Fruit fly (Drosophila melanogaster) whole organism, adult: ENCODE measurements around the gene CG33725.
A peak's percentile ranks its signal among the peaks of the same experiment; 100 is the strongest.

Experiments used
- CG11617 ChIP-seq: fragments of 200-800 bp; sonication (Bioruptor generic); optimal IDR thresholded peaks from 2 replicates; lab custom pipeline; 2017; ENCODE audit warnings: mild to moderate bottlenecking, missing biosample characterization, missing genetic modification reagents, missing genetic modification characterization
- CG12768 ChIP-seq: fragments of 200-800 bp; sonication (Bioruptor generic); optimal IDR thresholded peaks from 2 replicates; lab custom pipeline; 2017; ENCODE audit warnings: missing biosample characterization, missing genetic modification characterization, mild to moderate bottlenecking, moderate library complexity, missing genetic modification reagents
- CG14711 ChIP-seq: fragments of 200-800 bp; sonication (Bioruptor generic); optimal IDR thresholded peaks from 2 replicates; lab custom pipeline; 2018; ENCODE audit warnings: missing biosample characterization, mild to moderate bottlenecking, missing genetic modification characterization, moderate library complexity
- CG1620 ChIP-seq: fragments of 200-800 bp; sonication (Bioruptor generic); optimal IDR thresholded peaks from 2 replicates; lab custom pipeline; 2016; ENCODE audit warnings: missing biosample characterization, missing genetic modification characterization
- CG33017 ChIP-seq: fragments of 200-800 bp; sonication (Bioruptor generic); optimal IDR thresholded peaks from 2 replicates; lab custom pipeline; 2018; ENCODE audit warnings: missing biosample characterization, mild to moderate bottlenecking, missing genetic modification characterization, moderate library complexity
- CG5204 ChIP-seq: fragments of 200-800 bp; sonication (Bioruptor generic); optimal IDR thresholded peaks from 2 replicates; lab custom pipeline; 2016; ENCODE audit warnings: missing biosample characterization, missing genetic modification characterization
- CG7045 ChIP-seq: fragments of 200-800 bp; sonication (Bioruptor generic); optimal IDR thresholded peaks from 2 replicates; lab custom pipeline; 2017; ENCODE audit warnings: missing biosample characterization, mild to moderate bottlenecking, missing genetic modification characterization
- CG7101 ChIP-seq: fragments of 200-800 bp; sonication (Bioruptor generic); optimal IDR thresholded peaks from 2 replicates; lab custom pipeline; 2018; ENCODE audit warnings: missing biosample characterization, mild to moderate bottlenecking, missing genetic modification characterization, moderate library complexity
- Clk ChIP-seq: fragments of 200-800 bp; sonication (Bioruptor generic); optimal IDR thresholded peaks from 2 replicates; lab custom pipeline; 2017; ENCODE audit warnings: missing biosample characterization, missing genetic modification characterization
- Crg-1 ChIP-seq: fragments of 200-800 bp; sonication (Bioruptor generic); optimal IDR thresholded peaks from 2 replicates; lab custom pipeline; 2016; ENCODE audit warnings: missing biosample characterization, missing genetic modification characterization
- Hr96 ChIP-seq: fragments of 200-800 bp; sonication (Bioruptor generic); optimal IDR thresholded peaks from 2 replicates; lab custom pipeline; 2016; ENCODE audit warnings: missing biosample characterization, missing genetic modification characterization
- Mnt ChIP-seq: fragments of 200-800 bp; sonication (Bioruptor generic); optimal IDR thresholded peaks from 2 replicates; lab custom pipeline; 2016; ENCODE audit warnings: missing biosample characterization, mild to moderate bottlenecking, missing genetic modification characterization
- bab1 ChIP-seq: fragments of 200-800 bp; sonication (Bioruptor generic); optimal IDR thresholded peaks from 3 replicates; lab custom pipeline; 2019; ENCODE audit warnings: missing biosample characterization, mild to moderate bottlenecking, missing genetic modification characterization, moderate library complexity
- cic ChIP-seq: fragments of 200-800 bp; sonication (Bioruptor generic); optimal IDR thresholded peaks from 2 replicates; lab custom pipeline; 2017; ENCODE audit warnings: missing biosample characterization, mild to moderate bottlenecking, missing genetic modification characterization, moderate library complexity
- cnc ChIP-seq, 2 experiments: fragments of >200 bp; optimal IDR thresholded peaks; 2 replicates each; lab custom pipeline; 2017
- kay ChIP-seq: fragments of 200-800 bp; sonication (Bioruptor generic); peaks from one replicate; lab custom pipeline; 2016; ENCODE audit warnings: missing biosample characterization, missing genetic modification characterization, borderline replicate concordance
- ovo ChIP-seq: fragments of 200-800 bp; sonication (Bioruptor generic); optimal IDR thresholded peaks from 2 replicates; lab custom pipeline; 2016; ENCODE audit warnings: missing biosample characterization, missing genetic modification characterization
- pad ChIP-seq: fragments of 200-800 bp; sonication (Bioruptor generic); optimal IDR thresholded peaks from 3 replicates; lab custom pipeline; 2017; ENCODE audit warnings: missing biosample characterization, missing genetic modification characterization, mild to moderate bottlenecking, moderate library complexity, missing genetic modification reagents
- tj ChIP-seq: fragments of 200-800 bp; sonication (Bioruptor generic); optimal IDR thresholded peaks from 3 replicates; lab custom pipeline; 2017; ENCODE audit warnings: missing biosample characterization, mild to moderate bottlenecking, missing genetic modification characterization, moderate library complexity
- toe ChIP-seq: fragments of 200-800 bp; sonication (Bioruptor generic); optimal IDR thresholded peaks from 2 replicates; lab custom pipeline; 2016; ENCODE audit warnings: missing biosample characterization, missing genetic modification characterization

The CG33725 gene

dm6 chr3L:12486175-12486574, 3.8 kb downstream of the CG33725 start:
- TF ChIP-seq CG33017, result no peak
- no peak for TF ChIP-seq Hr96
- no peak for TF ChIP-seq Crg-1 (GFP tag; lab: Kevin White, UChicago)
- TF ChIP-seq cic (GFP tag; lab: Kevin White, UChicago), result no peak
- TF ChIP-seq pad, result no peak
- TF ChIP-seq kay (GFP tag; lab: Kevin White, UChicago), result no peak
- no peak for TF ChIP-seq CG7045 (GFP tag; lab: Kevin White, UChicago)
- TF ChIP-seq cnc (optimal IDR thresholded peaks at IDR 0.05; lab: Kevin White, UChicago), result no peak
- no peak for TF ChIP-seq CG5204
- no peak for TF ChIP-seq toe (GFP tag; lab: Kevin White, UChicago)
- TF ChIP-seq Clk (GFP tag; lab: Kevin White, UChicago), result no peak
- no peak for TF ChIP-seq CG11617 (GFP tag; lab: Kevin White, UChicago)
- no peak for TF ChIP-seq CG1620 (GFP tag; lab: Kevin White, UChicago)
- TF ChIP-seq bab1, result no peak
- no peak for TF ChIP-seq CG7101
- TF ChIP-seq CG12768 (GFP tag; lab: Kevin White, UChicago), result no peak
- no peak for TF ChIP-seq Mnt

dm6 chr3L:12489952-12490351, 7.5 kb downstream of the CG33725 start:
- TF ChIP-seq cnc (optimal IDR thresholded peaks at IDR 0.05; lab: Kevin White, UChicago) (no peak), CG7101 (no peak), CG1620 (GFP tag; lab: Kevin White, UChicago) (no peak), ovo (GFP tag; lab: Kevin White, UChicago) (no peak), Crg-1 (GFP tag; lab: Kevin White, UChicago) (no peak), bab1 (no peak), Hr96 (no peak), CG5204 (no peak), CG7045 (GFP tag; lab: Kevin White, UChicago) (no peak), cic (GFP tag; lab: Kevin White, UChicago) (no peak), pad (no peak), Mnt (no peak), CG11617 (GFP tag; lab: Kevin White, UChicago) (no peak), CG14711 (no peak), kay (GFP tag; lab: Kevin White, UChicago) (no peak), toe (GFP tag; lab: Kevin White, UChicago) (no peak), CG12768 (GFP tag; lab: Kevin White, UChicago) (no peak), tj (GFP tag; lab: Kevin White, UChicago) (no peak), Clk (GFP tag; lab: Kevin White, UChicago) (no peak)

DNA sequence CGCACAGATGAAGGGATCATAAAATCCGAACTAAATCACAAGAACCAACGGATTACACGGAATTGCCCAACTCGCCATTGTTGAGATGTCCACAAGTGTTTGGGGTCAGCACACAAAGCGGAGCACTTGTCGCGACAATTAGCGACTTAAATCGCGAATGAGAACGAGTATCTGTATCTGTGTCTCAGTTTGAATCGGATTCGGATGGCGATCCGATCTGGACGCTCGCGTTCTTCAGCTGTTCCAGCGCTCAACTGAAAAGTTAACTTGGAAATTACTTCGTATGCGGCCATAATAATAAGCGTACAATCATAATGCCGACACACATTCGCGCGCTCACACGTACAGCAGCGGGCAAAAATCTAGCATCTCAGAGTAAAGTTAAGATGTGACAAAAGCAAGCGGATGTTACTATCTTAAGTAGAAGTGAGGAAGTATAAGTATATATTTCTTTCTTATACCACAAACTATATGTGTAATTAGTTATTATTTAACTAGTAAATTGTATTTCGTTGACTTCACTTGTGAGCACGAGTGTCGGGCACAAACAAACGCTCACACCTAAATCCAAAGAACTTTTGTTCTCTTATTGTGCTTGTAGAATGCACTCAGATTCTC, 8.1 kb downstream of the CG33725 start, which contains the start of gene CG10660:
TSS of gene CG10660 (minus strand) at position 259 of the 618 bp plus-strand sequence.
- TF ChIP-seq CG5204 (peak; percentile 89), CG33017 (peak; percentile 96), CG7045 (GFP tag; lab: Kevin White, UChicago) (peak; percentile 88), cnc (optimal IDR thresholded peaks at IDR 0.05; lab: Kevin White, UChicago) (no peak), CG12768 (GFP tag; lab: Kevin White, UChicago) (peak; percentile 90), Clk (GFP tag; lab: Kevin White, UChicago) (peak; percentile 74), CG14711 (peak; percentile 89), Crg-1 (GFP tag; lab: Kevin White, UChicago) (peak; percentile 56), kay (GFP tag; lab: Kevin White, UChicago) (peak; percentile 95), Mnt (peak; percentile 68), Hr96 (peak; percentile 64), CG11617 (GFP tag; lab: Kevin White, UChicago) (peak; percentile 86), bab1 (peak; percentile 88), CG7101 (peak; percentile 94), cic (GFP tag; lab: Kevin White, UChicago) (peak; percentile 47), toe (GFP tag; lab: Kevin White, UChicago) (peak; percentile 58), ovo (GFP tag; lab: Kevin White, UChicago) (no peak), CG1620 (GFP tag; lab: Kevin White, UChicago) (peak; percentile 54), pad (peak; percentile 58), tj (GFP tag; lab: Kevin White, UChicago) (peak; percentile 66)

dm6 chr3L:12494273-12494672, 11.9 kb downstream of the CG33725 start:
- TF ChIP-seq CG7045 (GFP tag; lab: Kevin White, UChicago) (no peak), CG33017 (no peak), CG7101 (no peak), tj (GFP tag; lab: Kevin White, UChicago) (no peak), Clk (GFP tag; lab: Kevin White, UChicago) (no peak), CG14711 (no peak), pad (no peak), ovo (GFP tag; lab: Kevin White, UChicago) (no peak), CG5204 (no peak), bab1 (no peak), cnc (optimal IDR thresholded peaks at IDR 0.05; lab: Kevin White, UChicago) (no peak), toe (GFP tag; lab: Kevin White, UChicago) (no peak)

DNA sequence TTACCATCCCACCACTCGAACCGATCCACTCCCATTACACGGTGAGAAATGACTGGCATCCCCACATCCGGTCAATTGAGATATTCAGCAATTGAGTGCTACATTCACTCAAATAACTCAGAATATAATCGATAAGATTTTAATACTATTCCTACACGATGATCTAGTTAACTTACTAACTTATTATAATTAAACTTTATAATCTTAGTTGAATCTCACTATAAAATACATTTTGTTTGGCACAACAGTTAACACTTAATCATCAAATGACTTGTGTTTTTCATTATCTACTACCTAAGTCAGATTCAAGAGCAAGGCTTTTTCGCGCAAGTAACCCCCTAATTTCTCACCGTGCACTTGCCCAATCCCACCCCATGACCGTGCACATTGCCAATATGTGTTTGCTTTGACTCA, 12.9 kb downstream of the CG33725 start:
- TF ChIP-seq CG5204 (peak; percentile 27), CG1620 (GFP tag; lab: Kevin White, UChicago) (no peak)
